Fruit fly (Drosophila melanogaster): Measurements from ENCODE around the gene Ucp4B.

Ucp4B gene

DNA sequence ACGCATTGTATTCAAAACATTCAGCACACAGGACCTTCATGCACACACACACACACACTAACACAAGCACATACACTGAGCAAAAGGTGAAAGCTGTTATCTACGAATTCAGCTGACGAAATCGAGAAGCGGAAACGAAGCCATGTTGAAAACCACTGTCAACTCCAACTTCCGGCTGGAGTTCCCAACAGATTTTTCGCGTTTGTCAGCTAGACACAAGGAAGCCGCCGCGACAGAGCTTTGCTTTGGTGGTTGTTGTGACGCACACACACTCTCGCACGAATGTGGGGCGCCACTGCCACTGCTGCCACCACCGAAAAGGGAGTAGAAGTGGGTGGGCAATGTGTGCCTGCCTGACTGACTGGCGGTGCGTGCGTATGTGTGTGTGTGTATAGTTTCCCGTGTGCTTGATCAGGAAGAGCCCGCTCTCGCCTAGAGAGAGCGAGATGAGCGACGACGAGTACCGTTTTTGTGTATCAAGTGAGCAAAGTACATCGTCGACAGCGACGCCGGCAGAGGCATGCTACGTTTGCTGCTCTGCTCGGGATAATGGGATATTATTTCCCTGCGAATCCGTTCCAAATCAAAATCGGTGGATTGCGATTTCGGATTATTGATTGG is 28.1 kb downstream of the Ucp4B start (continued):
- no peak for TF ChIP-seq maf-S (GFP tag; optimal IDR thresholded peaks at IDR 0.05)
- TF ChIP-seq CG8765 (GFP tag; IDR thresholded peaks at IDR 0.05) = peak; percentile 28; the same call in 1 of the 2 replicates
- peak; percentile 61 for TF ChIP-seq CG3281 (GFP tag; optimal IDR thresholded peaks at IDR 0.05)
- no peak for TF ChIP-seq CG6791 (GFP tag; IDR thresholded peaks at IDR 0.05; ENCODE audit: partially characterized antibody)
- TF ChIP-seq CG10366 (GFP tag; IDR thresholded peaks at IDR 0.05) = no peak
- TF ChIP-seq sna (GFP tag; IDR thresholded peaks at IDR 0.05; ENCODE audit: partially characterized antibody) = no peak
- peak; percentile 67 for TF ChIP-seq Nf-YC (tag; optimal IDR thresholded peaks at IDR 0.05)
- TF ChIP-seq gt (GFP tag; IDR thresholded peaks at IDR 0.05) = 0 out of 2 replicates have a peak, but pooled peaks have one; percentile 34
- no peak for TF ChIP-seq CG10654 (GFP tag; optimal IDR thresholded peaks at IDR 0.05)
- no peak for TF ChIP-seq CG10565 (GFP tag; optimal IDR thresholded peaks at IDR 0.05)
- no peak for TF ChIP-seq MESR4 (GFP tag; optimal IDR thresholded peaks at IDR 0.05)
- TF ChIP-seq Opbp (GFP tag; IDR thresholded peaks at IDR 0.05; ENCODE audit: partially characterized antibody) = no peak
- no peak for TF ChIP-seq CG7928 (GFP tag; optimal IDR thresholded peaks at IDR 0.05)
- peak; percentile 20 for TF ChIP-seq CG13775 (GFP tag; optimal IDR thresholded peaks at IDR 0.05)
- 0 out of 2 replicates have a peak, but pooled peaks have one; percentile 11 for TF ChIP-seq NFAT (GFP tag; IDR thresholded peaks at IDR 0.05)
- TF ChIP-seq zen (tag; optimal IDR thresholded peaks at IDR 0.05) = no peak
- TF ChIP-seq CG9215 (GFP tag; IDR thresholded peaks at IDR 0.05) = no peak
- TF ChIP-seq Hmx (GFP tag; optimal IDR thresholded peaks at IDR 0.05) = no peak
- TF ChIP-seq slou (GFP tag; optimal IDR thresholded peaks at IDR 0.05) = no peak
- TF ChIP-seq p53 (GFP tag; optimal IDR thresholded peaks at IDR 0.05) = no peak
- TF ChIP-seq CG30020 (tag; optimal IDR thresholded peaks at IDR 0.05) = no peak
- no peak for TF ChIP-seq CG14667 (GFP tag; IDR thresholded peaks at IDR 0.05)
- no peak for TF ChIP-seq CG12104 (GFP tag; optimal IDR thresholded peaks at IDR 0.05)
- TF ChIP-seq ase (GFP tag; IDR thresholded peaks at IDR 0.05) = no peak
- TF ChIP-seq bigmax (GFP tag; optimal IDR thresholded peaks at IDR 0.05) = no peak
- TF ChIP-seq Side (GFP tag; optimal IDR thresholded peaks at IDR 0.05) = peak; percentile 48
- peak; percentile 25; the same call in 1 of the 3 replicates for TF ChIP-seq dysf (GFP tag; IDR thresholded peaks at IDR 0.05)
- TF ChIP-seq Dll (GFP tag; IDR thresholded peaks at IDR 0.05; ENCODE audit: partially characterized antibody) = no peak
- TF ChIP-seq CG7372 (GFP tag; IDR thresholded peaks at IDR 0.05) = no peak
- peak; percentile 51 for TF ChIP-seq unpg (GFP tag; optimal IDR thresholded peaks at IDR 0.05)
- peak; percentile 16 for TF ChIP-seq CG1792 (GFP tag; optimal IDR thresholded peaks at IDR 0.05)
- TF ChIP-seq CG10431 (GFP tag; optimal IDR thresholded peaks at IDR 0.05) = peak; percentile 80
- TF ChIP-seq CG10321 (GFP tag; IDR thresholded peaks at IDR 0.05) = no peak
- TF ChIP-seq Xbp1 (GFP tag; optimal IDR thresholded peaks at IDR 0.05) = no peak
- no peak for TF ChIP-seq NC2α (GFP tag; optimal IDR thresholded peaks at IDR 0.05)
- TF ChIP-seq kah (GFP tag; optimal IDR thresholded peaks at IDR 0.05) = peak; percentile 90
- TF ChIP-seq CG32772 (GFP tag; IDR thresholded peaks at IDR 0.05) = no peak
- no peak for TF ChIP-seq Gug (GFP tag; IDR thresholded peaks at IDR 0.05)
- no peak for TF ChIP-seq toy (GFP tag; IDR thresholded peaks at IDR 0.05)
- peak; percentile 60 for TF ChIP-seq Jarid2 (GFP tag; optimal IDR thresholded peaks at IDR 0.05)
- TF ChIP-seq fd64A (GFP tag; optimal IDR thresholded peaks at IDR 0.05) = peak; percentile 78
- peak; percentile 83 for TF ChIP-seq CG18599 (GFP tag; optimal IDR thresholded peaks at IDR 0.05)
- TF ChIP-seq bsh (GFP tag; optimal IDR thresholded peaks at IDR 0.05) = peak; percentile 13 to 56
- peak; percentile 72 for TF ChIP-seq CG5180 (GFP tag; optimal IDR thresholded peaks at IDR 0.05)
- TF ChIP-seq sim (GFP tag; IDR thresholded peaks at IDR 0.05) = no peak
- no peak for TF ChIP-seq Lim3 (GFP tag; IDR thresholded peaks at IDR 0.05)
- no peak for TF ChIP-seq CG3065 (GFP tag; optimal IDR thresholded peaks at IDR 0.05)
- TF ChIP-seq h (optimal IDR thresholded peaks at IDR 0.05) = no peak
- peak; percentile 79 for TF ChIP-seq nom (GFP tag; optimal IDR thresholded peaks at IDR 0.05)
- TF ChIP-seq Atf6 (GFP tag; IDR thresholded peaks at IDR 0.05) = 0 out of 2 replicates have a peak, but pooled peaks have one; percentile 34
- TF ChIP-seq luna (GFP tag; optimal IDR thresholded peaks at IDR 0.05) = no peak

Measured in whole organism, embryonic.